Worm (Caenorhabditis elegans) whole organism, L4 larva: ENCODE measurements around the gene F27E5.7.

Experiments used
- D1046.2 ChIP-seq: fragments of 200-800 bp; sonication (Bioruptor generic); IDR thresholded peaks from 2 replicates; pipeline ENCODE4 v1.3.6; 2022; ENCODE audit warnings: missing genetic modification characterization, missing compliant biosample characterization
- F10B5.3 ChIP-seq: sonication (generic microtip); optimal IDR thresholded peaks from 2 replicates; lab custom pipeline; 2016; ENCODE audit warnings: mild to moderate bottlenecking, missing genetic modification characterization, missing compliant biosample characterization
- F49E8.2 ChIP-seq: sonication (generic microtip); optimal IDR thresholded peaks from 2 replicates; lab custom pipeline; 2016; ENCODE audit warnings: missing compliant biosample characterization, mild to moderate bottlenecking, missing genetic modification characterization, borderline replicate concordance
- Y48G9A.11 ChIP-seq: fragments of 200-800 bp; sonication (Bioruptor generic); IDR thresholded peaks from 2 replicates; pipeline ENCODE4 v1.3.6; 2022; ENCODE audit warnings: missing genetic modification reagents, missing genetic modification characterization, missing compliant biosample characterization
- Y5F2A.4 ChIP-seq: fragments of 200-800 bp; sonication (Bioruptor generic); optimal IDR thresholded peaks from 2 replicates; lab custom pipeline; 2018; ENCODE audit warnings: mild to moderate bottlenecking, missing genetic modification characterization, missing compliant biosample characterization
- ZK546.5 ChIP-seq, 2 experiments: sonication (generic microtip); optimal IDR thresholded peaks; 2 replicates each; lab custom pipeline; 2017; ENCODE audit warnings: missing biosample characterization in 2 of 2, missing genetic modification characterization in 2 of 2
- aha-1 ChIP-seq: fragments of 150-350 bp; peaks from one replicate; lab custom pipeline; 2014; ENCODE audit warnings: missing biosample characterization, missing genetic modification characterization
- aly-2 ChIP-seq: sonication (generic microtip); optimal IDR thresholded peaks from 2 replicates; lab custom pipeline; 2018; ENCODE audit warnings: missing biosample characterization, missing genetic modification characterization
- ama-1 ChIP-seq: fragments of 150-350 bp; optimal IDR thresholded peaks from 2 replicates; lab custom pipeline; 2014; ENCODE audit warnings: inconsistent platforms, mixed read lengths
- ceh-28 ChIP-seq: fragments of 150-350 bp; optimal IDR thresholded peaks from 2 replicates; lab custom pipeline; 2014; ENCODE audit warnings: missing biosample characterization, missing genetic modification reagents, missing genetic modification characterization
- ctbp-1 ChIP-seq: fragments of 200-800 bp; sonication (Bioruptor generic); IDR thresholded peaks from 2 replicates; pipeline ENCODE4 v1.3.6; 2022; ENCODE audit warnings: missing genetic modification reagents, missing genetic modification characterization, missing compliant biosample characterization
- daf-16 ChIP-seq, 3 experiments: sonication (generic microtip); optimal IDR thresholded peaks; 2 replicates each; lab custom pipeline; 2016 to 2017; ENCODE audit warnings: missing genetic modification characterization in 3 of 3, missing genetic modification reagents in 3 of 3, mild to moderate bottlenecking in 2 of 3, missing compliant biosample characterization in 2 of 3, missing biosample characterization in 1 of 3, moderate library complexity in 1 of 3
- dmd-8 ChIP-seq: fragments of 200-800 bp; sonication (Bioruptor generic); IDR thresholded peaks from 2 replicates; pipeline ENCODE4 v1.3.6; 2022; ENCODE audit warnings: missing genetic modification characterization, missing compliant biosample characterization
- fkh-10 ChIP-seq: fragments of 150-350 bp; optimal IDR thresholded peaks from 2 replicates; lab custom pipeline; 2014; ENCODE audit warnings: missing biosample characterization, missing genetic modification reagents, missing genetic modification characterization
- hlh-30 ChIP-seq: sonication (generic microtip); optimal IDR thresholded peaks from 2 replicates; lab custom pipeline; 2017; ENCODE audit warnings: antibody characterized with exemption, mild to moderate bottlenecking, missing genetic modification characterization, missing compliant biosample characterization; ENCODE audit not compliant: insufficient read depth
- hmg-1.1 ChIP-seq: fragments of 200-800 bp; sonication (Bioruptor generic); IDR thresholded peaks from 2 replicates; pipeline ENCODE4 v1.3.6; 2022; ENCODE audit warnings: missing genetic modification reagents, missing genetic modification characterization, missing compliant biosample characterization
- lin-15B ChIP-seq: fragments of 150-350 bp; sonication (generic microtip); optimal IDR thresholded peaks from 3 replicates; lab custom pipeline; 2014; ENCODE audit warnings: missing biosample characterization, missing genetic modification characterization
- mdl-1 ChIP-seq, 2 experiments: fragments of 150-350 bp in 1 of 2; sonication (generic microtip) in 1 of 2; optimal IDR thresholded peaks; 2 replicates each; lab custom pipeline; 2014 to 2017; ENCODE audit warnings: missing biosample characterization in 2 of 2, missing genetic modification characterization in 2 of 2
- mes-2 ChIP-seq: sonication (generic microtip); optimal IDR thresholded peaks from 2 replicates; lab custom pipeline; 2016; ENCODE audit warnings: missing genotype, mild to moderate bottlenecking, missing genetic modification characterization, missing compliant biosample characterization; ENCODE audit not compliant: poor library complexity, severe bottlenecking
- mxl-3 ChIP-seq: fragments of 200-800 bp; sonication (Bioruptor generic); optimal IDR thresholded peaks from 2 replicates; lab custom pipeline; 2018; ENCODE audit warnings: mild to moderate bottlenecking, missing genetic modification characterization, missing compliant biosample characterization
- nhr-102 ChIP-seq: sonication (generic microtip); optimal IDR thresholded peaks from 2 replicates; lab custom pipeline; 2016; ENCODE audit warnings: mild to moderate bottlenecking, missing genetic modification characterization, moderate library complexity, missing compliant biosample characterization
- nhr-11 ChIP-seq: fragments of 150-350 bp; optimal IDR thresholded peaks from 2 replicates; lab custom pipeline; 2014; ENCODE audit warnings: missing biosample characterization, missing genetic modification characterization
- nhr-28 ChIP-seq: fragments of 150-350 bp; optimal IDR thresholded peaks from 2 replicates; lab custom pipeline; 2014; ENCODE audit warnings: missing biosample characterization, missing genetic modification characterization
- nhr-41 ChIP-seq: fragments of 200-800 bp; sonication (Bioruptor generic); IDR thresholded peaks from 2 replicates; pipeline ENCODE4 v1.3.6; 2022; ENCODE audit warnings: missing genetic modification reagents, missing genetic modification characterization, missing compliant biosample characterization
- nhr-42 ChIP-seq: fragments of 200-800 bp; sonication (Bioruptor generic); IDR thresholded peaks from 2 replicates; pipeline ENCODE4 v1.3.6; 2022; ENCODE audit warnings: missing genetic modification characterization, missing compliant biosample characterization
- nhr-48 ChIP-seq: sonication (generic microtip); optimal IDR thresholded peaks from 2 replicates; lab custom pipeline; 2016; ENCODE audit warnings: mild to moderate bottlenecking, missing genetic modification characterization, missing compliant biosample characterization
- nhr-77 ChIP-seq: fragments of 150-350 bp; optimal IDR thresholded peaks from 2 replicates; lab custom pipeline; 2014; ENCODE audit warnings: missing biosample characterization, missing genetic modification characterization
- php-3 ChIP-seq: fragments of 200-800 bp; sonication (Bioruptor generic); IDR thresholded peaks from 2 replicates; pipeline ENCODE4 v1.3.6; 2022; ENCODE audit warnings: missing genetic modification reagents, missing genetic modification characterization, missing compliant biosample characterization
- pqm-1 ChIP-seq: sonication (generic microtip); optimal IDR thresholded peaks from 2 replicates; lab custom pipeline; 2017; ENCODE audit warnings: missing biosample characterization, missing genetic modification characterization
- sdz-12 ChIP-seq: fragments of 200-800 bp; sonication (Bioruptor generic); optimal IDR thresholded peaks from 2 replicates; lab custom pipeline; 2018; ENCODE audit warnings: mild to moderate bottlenecking, missing genetic modification characterization, missing compliant biosample characterization
- set-16 ChIP-seq: fragments of 200-800 bp; sonication (Bioruptor generic); IDR thresholded peaks from 2 replicates; pipeline ENCODE4 v1.3.6; 2022; ENCODE audit warnings: missing genetic modification reagents, missing genetic modification characterization, missing compliant biosample characterization
- unc-130 ChIP-seq: sonication (generic microtip); optimal IDR thresholded peaks from 2 replicates; lab custom pipeline; 2016; ENCODE audit warnings: missing genetic modification reagents, missing genetic modification characterization, missing compliant biosample characterization
- unc-62 ChIP-seq, 3 experiments: fragments of 150-350 bp in 1 of 3; sonication (generic microtip); optimal IDR thresholded peaks in 2 of 3; peaks in 1 of 3; 1 replicate in 1 of 3; 2 replicates in 2 of 3; lab custom pipeline; 2014 to 2017; ENCODE audit warnings: missing biosample characterization in 3 of 3, missing genetic modification characterization in 3 of 3, missing genetic modification reagents in 3 of 3, missing genotype in 1 of 3
- zag-1 ChIP-seq: fragments of 150-350 bp; optimal IDR thresholded peaks from 2 replicates; lab custom pipeline; 2014; ENCODE audit warnings: missing biosample characterization, missing genetic modification characterization
- zfp-2 ChIP-seq: sonication (generic microtip); optimal IDR thresholded peaks from 2 replicates; lab custom pipeline; 2016; ENCODE audit warnings: mild to moderate bottlenecking, missing genetic modification characterization, missing compliant biosample characterization
- ztf-7 ChIP-seq: fragments of 150-350 bp; optimal IDR thresholded peaks from 2 replicates; lab custom pipeline; 2014; ENCODE audit warnings: missing biosample characterization, missing genetic modification characterization

Gene F27E5.7

ce11 chrII:10121725-10122124, 840 bp upstream of the F27E5.7 start, which contains the start of gene lov-1:
TSS of gene lov-1 (minus strand) at chrII:10121825.
- no peak for TF ChIP-seq zfp-2
- no peak for TF ChIP-seq nhr-48
- no peak for TF ChIP-seq ZK546.5 (tag; optimal IDR thresholded peaks at IDR 0.05; lab: Kevin White, UChicago)
- TF ChIP-seq hlh-30 (tag; lab: Kevin White, UChicago) = no peak
- no peak for TF ChIP-seq mdl-1 (tag; optimal IDR thresholded peaks at IDR 0.05; lab: Kevin White, UChicago)
- no peak for TF ChIP-seq sdz-12 (GFP tag; lab: Kevin White, UChicago)
- TF ChIP-seq ceh-28 (tag; lab: Kevin White, UChicago) = no peak
- TF ChIP-seq mes-2 (tag; lab: Kevin White, UChicago) = no peak
- TF ChIP-seq Y48G9A.11 (GFP tag; lab: Robert Waterston, UW) = no peak
- no peak for TF ChIP-seq dmd-8 (GFP tag; lab: Robert Waterston, UW)

DNA sequence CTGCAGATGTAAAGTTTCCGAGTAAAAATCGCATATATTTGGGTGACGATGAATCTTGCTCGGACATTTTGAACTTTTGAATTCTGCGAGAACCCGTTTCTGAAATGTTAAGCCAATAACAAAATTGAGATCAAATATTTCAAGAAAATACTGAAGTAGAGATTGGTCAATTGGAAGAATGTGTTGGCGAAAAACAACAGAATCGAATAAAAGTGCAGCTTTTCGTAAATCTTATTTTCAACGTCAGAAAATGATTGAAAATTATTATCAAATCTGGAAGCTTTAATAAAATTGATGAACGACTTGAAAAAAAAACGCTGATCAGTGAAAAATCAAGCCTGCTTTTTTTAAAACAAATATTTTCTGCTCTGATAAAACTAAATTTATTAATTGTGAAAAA, 4.8 kb downstream of the F27E5.7 start, which contains the start of gene F27E5.8:
F27E5.8 (minus strand) TSS at position 101 of the 400 bp plus-strand sequence.
- TF ChIP-seq unc-62 (GFP tag; optimal IDR thresholded peaks at IDR 0.05 in 1 of 2; lab: Kevin White, UChicago) = no peak
- no peak for TF ChIP-seq unc-62 (tag; optimal IDR thresholded peaks at IDR 0.05; lab: Kevin White, UChicago)
- no peak for TF ChIP-seq mxl-3
- no peak for TF ChIP-seq aly-2 (tag; lab: Kevin White, UChicago)

DNA sequence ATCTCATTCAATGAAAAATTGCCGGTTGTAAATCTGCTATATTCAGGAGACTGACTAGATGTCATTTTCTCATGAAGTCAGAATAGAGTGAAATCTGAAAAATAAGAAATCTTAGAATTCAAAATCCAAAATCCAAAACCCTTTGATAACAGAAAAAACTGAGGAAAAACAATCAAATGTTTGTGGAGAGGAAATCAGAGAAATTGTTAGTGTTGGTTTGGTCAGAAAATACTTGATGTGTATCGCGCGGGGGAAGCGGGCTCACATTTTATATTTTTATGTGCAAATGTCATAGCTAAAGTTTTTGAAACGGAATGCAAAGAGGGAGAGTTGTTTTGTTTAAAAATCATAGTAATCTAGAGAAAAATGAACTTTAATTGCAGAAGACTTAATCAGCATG, 9.2 kb downstream of the F27E5.7 start, which contains the start of gene F27E5.5:
F27E5.5 (minus strand) TSS at position 101 of the 400 bp plus-strand sequence.
- TF ChIP-seq hmg-1.1 (GFP tag; lab: Robert Waterston, UW) = no peak
- no peak for TF ChIP-seq lin-15B
- TF ChIP-seq Y5F2A.4 (GFP tag; lab: Kevin White, UChicago) = no peak
- TF ChIP-seq nhr-42 = no peak
- no peak for TF ChIP-seq Y48G9A.11 (GFP tag; lab: Robert Waterston, UW)
- TF ChIP-seq unc-130 (GFP tag; lab: Kevin White, UChicago) = no peak
- no peak for TF ChIP-seq zfp-2
- TF ChIP-seq nhr-77 = no peak
- no peak for TF ChIP-seq nhr-11 (tag; lab: Kevin White, UChicago)
- TF ChIP-seq F10B5.3 (tag; lab: Kevin White, UChicago) = no peak
- TF ChIP-seq F49E8.2 (tag; lab: Kevin White, UChicago) = no peak

ce11 chrII:10132818-10133217, 10.3 kb downstream of the F27E5.7 start:
- peak; percentile 76 for TF ChIP-seq aha-1 (tag; lab: Kevin White, UChicago)
- no peak for TF ChIP-seq aly-2 (tag; lab: Kevin White, UChicago)
- no peak for TF ChIP-seq fkh-10
- TF ChIP-seq ama-1 (lab: Kevin White, UChicago) = no peak
- no peak for TF ChIP-seq D1046.2 (GFP tag; lab: Robert Waterston, UW)
- peak; percentile 26 for TF ChIP-seq nhr-11 (tag; lab: Kevin White, UChicago)
- no peak for TF ChIP-seq unc-62 (GFP tag; optimal IDR thresholded peaks at IDR 0.05 in 1 of 2; lab: Kevin White, UChicago)
- no peak for TF ChIP-seq unc-62 (tag; optimal IDR thresholded peaks at IDR 0.05; lab: Kevin White, UChicago)

DNA sequence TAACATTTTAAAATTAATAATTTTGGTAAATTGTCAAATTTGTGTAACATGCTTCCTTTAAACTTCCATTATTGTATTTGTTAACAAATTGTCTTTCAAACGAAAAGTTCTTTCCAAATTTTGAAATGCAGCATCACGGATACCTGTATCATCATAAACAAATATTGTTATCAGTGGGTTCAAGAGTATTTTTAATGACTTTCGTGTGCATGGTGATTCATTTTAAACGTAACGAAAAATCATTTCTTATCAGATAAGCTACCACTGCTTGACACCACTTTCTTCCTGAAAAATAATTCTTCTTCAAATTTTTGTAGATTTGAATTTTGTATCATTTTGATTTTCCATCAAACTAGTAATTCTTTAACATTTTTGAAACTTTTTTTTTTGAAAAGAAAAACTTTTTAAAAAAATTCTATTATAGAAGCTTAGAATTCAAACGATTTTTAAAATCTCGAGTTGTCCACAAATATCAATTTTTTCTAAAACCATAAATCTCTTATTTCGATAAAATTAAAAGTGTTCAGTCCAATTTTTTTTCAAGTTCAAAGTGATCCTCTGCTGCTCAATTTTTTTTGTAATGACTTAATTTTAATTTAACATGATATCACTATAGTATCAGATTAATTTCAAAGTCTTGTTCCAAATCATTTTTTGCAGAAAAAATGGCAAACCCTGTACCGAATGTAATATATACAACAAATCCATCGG, 11.9 kb downstream of the F27E5.7 start, which contains the start of gene F27E5.9:
F27E5.9 (plus strand) TSS at position 661 of the 711 bp plus-strand sequence.
- TF ChIP-seq pqm-1 (tag; lab: Kevin White, UChicago) (peak; percentile 99), nhr-28 (peak; percentile 85), ztf-7 (peak; percentile 30), ctbp-1 (no peak), nhr-77 (peak; percentile 52), nhr-41 (GFP tag; lab: Robert Waterston, UW) (peak; percentile 56; the same call in 1 of the 2 replicates), php-3 (GFP tag; lab: Robert Waterston, UW) (no peak; the same call in 1 of the 2 replicates), daf-16 (GFP tag; optimal IDR thresholded peaks at IDR 0.05; lab: Kevin White, UChicago) (no peak), daf-16 (tag; optimal IDR thresholded peaks at IDR 0.05; lab: Kevin White, UChicago) (peak; percentile 85), zag-1 (no peak), nhr-102 (tag; lab: Kevin White, UChicago) (no peak), set-16 (GFP tag; lab: Robert Waterston, UW) (no peak)
- TF ChIP-seq, all 104 proteins: peak for 6
